Worm (Caenorhabditis elegans): ENCODE results near the gene try-9.
A peak's percentile ranks its signal among the peaks of the same experiment; 100 is the strongest.

The try-9 gene

DNA sequence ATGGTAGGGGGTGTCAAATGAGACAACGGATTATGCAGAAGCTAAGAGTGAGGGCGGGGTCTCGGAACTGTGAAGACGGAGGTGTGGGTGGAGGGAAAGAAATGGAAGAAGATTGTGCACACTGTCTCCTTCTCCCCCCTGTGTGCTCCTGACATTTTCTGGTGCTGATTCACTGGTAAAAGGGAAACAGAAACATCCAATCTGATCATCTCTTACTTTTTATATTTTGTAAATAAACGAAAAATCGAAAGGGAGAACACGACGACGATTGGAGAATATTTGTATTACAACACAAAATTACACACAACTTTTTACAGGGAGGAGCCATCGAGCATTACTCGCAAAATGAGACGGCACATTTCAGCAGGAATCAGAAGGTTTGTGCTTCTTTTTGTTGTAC lies 15.3 kb downstream of the try-9 start, which contains the start of gene fkh-6:
TSS of gene fkh-6 (minus strand) at position 101 of the 400 bp plus-strand sequence.
- TF ChIP-seq hlh-30 (tag; optimal IDR thresholded peaks at IDR 0.05; ENCODE audit: insufficient read depth) (no peak), sox-4 (tag; optimal IDR thresholded peaks at IDR 0.05) (no peak), fax-1 (tag; optimal IDR thresholded peaks at IDR 0.05) (no peak), unc-3 (GFP tag; conservative IDR thresholded peaks at IDR 0.05) (no peak), unc-3 (tag; optimal IDR thresholded peaks at IDR 0.05) (no peak), hlh-8 (tag; optimal IDR thresholded peaks at IDR 0.05) (no peak), elt-2 (tag; optimal IDR thresholded peaks at IDR 0.05) (no peak), ceh-18 (tag; optimal IDR thresholded peaks at IDR 0.05) (no peak), pag-3 (tag; optimal IDR thresholded peaks at IDR 0.05; ENCODE audit: borderline replicate concordance) (no peak)

ce11 chrII:4391072-4391471 lies 23.0 kb downstream of the try-9 start:
- TF ChIP-seq ceh-18 (tag; optimal IDR thresholded peaks at IDR 0.05): no peak
- TF ChIP-seq F13H6.1 (tag; optimal IDR thresholded peaks at IDR 0.05): no peak
- TF ChIP-seq hlh-6 (tag; optimal IDR thresholded peaks at IDR 0.05): no peak
- TF ChIP-seq Y22D7AL.16 (tag; optimal IDR thresholded peaks at IDR 0.05): no peak

- TF ChIP-seq fkh-6 (tag; optimal IDR thresholded peaks at IDR 0.05) (peak; percentile 82), ceh-6 (GFP tag; optimal IDR thresholded peaks at IDR 0.05) (no peak), sox-4 (tag; optimal IDR thresholded peaks at IDR 0.05) (no peak), hlh-15 (tag; optimal IDR thresholded peaks at IDR 0.05) (no peak), C38D4.7 (GFP tag; optimal IDR thresholded peaks at IDR 0.05) (no peak), ceh-9 (tag; optimal IDR thresholded peaks at IDR 0.05) (no peak)
These were observed 24.6 kb downstream of the try-9 start, which contains the start of gene mlt-7 for ce11 chrII:4392526-4393057. mlt-7 (plus strand) TSS chrII:4393007.

DNA sequence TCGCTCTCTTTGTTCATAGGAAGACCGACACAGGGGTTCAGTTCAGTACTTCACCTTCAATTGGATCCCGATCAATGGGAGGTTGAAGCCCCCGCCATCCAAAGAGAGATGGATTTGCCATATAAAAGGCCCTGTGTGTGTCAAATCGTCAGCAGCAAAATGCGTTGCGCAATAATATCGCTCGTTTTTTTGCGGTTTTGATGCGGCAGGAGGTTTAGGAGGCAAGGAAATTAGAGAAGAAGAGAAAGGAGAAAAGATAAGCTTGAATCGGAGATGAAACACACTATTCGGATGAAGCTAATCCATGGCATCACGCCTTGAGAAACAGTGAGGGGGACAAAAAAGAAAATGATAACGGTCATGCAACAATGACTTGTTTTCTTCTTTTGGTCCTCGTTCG lies 26.4 kb downstream of the try-9 start:
- TF ChIP-seq npax-4 (tag; optimal IDR thresholded peaks at IDR 0.05) (no peak), fkh-6 (tag; optimal IDR thresholded peaks at IDR 0.05) (peak; percentile 67), rnt-1 (tag; optimal IDR thresholded peaks at IDR 0.05) (peak; percentile 25)

- TF ChIP-seq ttx-3 (tag; optimal IDR thresholded peaks at IDR 0.05) (no peak), che-1 (tag; optimal IDR thresholded peaks at IDR 0.05) (no peak), ceh-14 (tag; optimal IDR thresholded peaks at IDR 0.05) (no peak), fax-1 (tag; optimal IDR thresholded peaks at IDR 0.05) (no peak), pat-9 (tag; optimal IDR thresholded peaks at IDR 0.05) (no peak), ceh-30 (tag; optimal IDR thresholded peaks at IDR 0.05) (no peak), T23F11.4 (GFP tag; optimal IDR thresholded peaks at IDR 0.05) (no peak), ztf-16 (tag; optimal IDR thresholded peaks at IDR 0.05) (no peak), mec-3 (tag; optimal IDR thresholded peaks at IDR 0.05; ENCODE audit: borderline replicate concordance) (no peak)
These were observed 37.3 kb downstream of the try-9 start, which contains the start of gene ZK430.5 for ce11 chrII:4405358-4405757. ZK430.5 (plus strand) TSS chrII:4405658.

ce11 chrII:4409650-4410049 lies 41.6 kb downstream of the try-9 start:
- TF ChIP-seq nfya-1 (tag; optimal IDR thresholded peaks at IDR 0.05) (peak; percentile 88), unc-86 (tag; optimal IDR thresholded peaks at IDR 0.05) (no peak)

DNA sequence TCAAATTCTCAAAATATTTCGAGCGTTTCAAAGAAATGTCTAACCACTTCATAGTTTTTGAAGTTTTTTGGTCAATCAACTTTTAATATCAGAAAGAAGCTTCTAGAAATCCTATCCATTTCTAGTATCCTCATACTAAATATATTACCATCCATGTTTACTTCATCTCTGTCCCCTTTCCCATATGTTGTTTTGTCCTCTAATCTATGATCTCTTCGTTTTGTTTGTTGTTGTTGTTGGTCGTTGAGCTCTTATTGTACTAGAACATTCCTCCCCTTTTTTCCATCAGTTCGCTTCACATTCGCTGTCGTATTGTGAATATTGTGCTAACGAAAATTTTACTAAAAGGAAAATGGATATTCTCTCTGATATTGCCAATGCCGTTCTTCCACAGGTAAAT lies 49.3 kb downstream of the try-9 start, which contains the start of gene sod-5:
TSS of gene sod-5 (plus strand) at position 301 of the 400 bp plus-strand sequence.
- no peak for TF ChIP-seq pat-9 (tag; optimal IDR thresholded peaks at IDR 0.05)
- no peak for TF ChIP-seq ceh-30 (tag; optimal IDR thresholded peaks at IDR 0.05)
- no peak for TF ChIP-seq mec-3 (tag; optimal IDR thresholded peaks at IDR 0.05; ENCODE audit: borderline replicate concordance)
- no peak for TF ChIP-seq hlh-6 (tag; optimal IDR thresholded peaks at IDR 0.05)
- no peak for TF ChIP-seq elt-2 (tag; optimal IDR thresholded peaks at IDR 0.05)
- TF ChIP-seq rnt-1 (tag; optimal IDR thresholded peaks at IDR 0.05): no peak
- no peak for TF ChIP-seq ceh-9 (tag; optimal IDR thresholded peaks at IDR 0.05)
- TF ChIP-seq ama-1 (optimal IDR thresholded peaks at IDR 0.05): no peak
- no peak for TF ChIP-seq hlh-8 (tag; optimal IDR thresholded peaks at IDR 0.05)
- no peak for TF ChIP-seq zip-5 (tag; optimal IDR thresholded peaks at IDR 0.05)
- no peak for TF ChIP-seq lin-11 (tag; optimal IDR thresholded peaks at IDR 0.05)

Measured in whole organism, late embryonic.